Fruit fly (Drosophila melanogaster) whole organism, adult: ENCODE measurements around the gene PDZ-GEF.
A peak's percentile ranks its signal among the peaks of the same experiment; 100 is the strongest.

Experiments used
- CG11617 ChIP-seq: fragments of 200-800 bp; sonication (Bioruptor generic); optimal IDR thresholded peaks from 2 replicates; lab custom pipeline; 2017; ENCODE audit warnings: mild to moderate bottlenecking, missing biosample characterization, missing genetic modification reagents, missing genetic modification characterization
- CG12768 ChIP-seq: fragments of 200-800 bp; sonication (Bioruptor generic); optimal IDR thresholded peaks from 2 replicates; lab custom pipeline; 2017; ENCODE audit warnings: missing biosample characterization, missing genetic modification characterization, mild to moderate bottlenecking, moderate library complexity, missing genetic modification reagents
- CG14711 ChIP-seq: fragments of 200-800 bp; sonication (Bioruptor generic); optimal IDR thresholded peaks from 2 replicates; lab custom pipeline; 2018; ENCODE audit warnings: missing biosample characterization, mild to moderate bottlenecking, missing genetic modification characterization, moderate library complexity
- CG1620 ChIP-seq: fragments of 200-800 bp; sonication (Bioruptor generic); optimal IDR thresholded peaks from 2 replicates; lab custom pipeline; 2016; ENCODE audit warnings: missing biosample characterization, missing genetic modification characterization
- CG33017 ChIP-seq: fragments of 200-800 bp; sonication (Bioruptor generic); optimal IDR thresholded peaks from 2 replicates; lab custom pipeline; 2018; ENCODE audit warnings: missing biosample characterization, mild to moderate bottlenecking, missing genetic modification characterization, moderate library complexity
- CG5204 ChIP-seq: fragments of 200-800 bp; sonication (Bioruptor generic); optimal IDR thresholded peaks from 2 replicates; lab custom pipeline; 2016; ENCODE audit warnings: missing biosample characterization, missing genetic modification characterization
- CG7045 ChIP-seq: fragments of 200-800 bp; sonication (Bioruptor generic); optimal IDR thresholded peaks from 2 replicates; lab custom pipeline; 2017; ENCODE audit warnings: missing biosample characterization, mild to moderate bottlenecking, missing genetic modification characterization
- CG7101 ChIP-seq: fragments of 200-800 bp; sonication (Bioruptor generic); optimal IDR thresholded peaks from 2 replicates; lab custom pipeline; 2018; ENCODE audit warnings: missing biosample characterization, mild to moderate bottlenecking, missing genetic modification characterization, moderate library complexity
- Clk ChIP-seq: fragments of 200-800 bp; sonication (Bioruptor generic); optimal IDR thresholded peaks from 2 replicates; lab custom pipeline; 2017; ENCODE audit warnings: missing biosample characterization, missing genetic modification characterization
- Crg-1 ChIP-seq: fragments of 200-800 bp; sonication (Bioruptor generic); optimal IDR thresholded peaks from 2 replicates; lab custom pipeline; 2016; ENCODE audit warnings: missing biosample characterization, missing genetic modification characterization
- Hr96 ChIP-seq: fragments of 200-800 bp; sonication (Bioruptor generic); optimal IDR thresholded peaks from 2 replicates; lab custom pipeline; 2016; ENCODE audit warnings: missing biosample characterization, missing genetic modification characterization
- Mnt ChIP-seq: fragments of 200-800 bp; sonication (Bioruptor generic); optimal IDR thresholded peaks from 2 replicates; lab custom pipeline; 2016; ENCODE audit warnings: missing biosample characterization, mild to moderate bottlenecking, missing genetic modification characterization
- bab1 ChIP-seq: fragments of 200-800 bp; sonication (Bioruptor generic); optimal IDR thresholded peaks from 3 replicates; lab custom pipeline; 2019; ENCODE audit warnings: missing biosample characterization, mild to moderate bottlenecking, missing genetic modification characterization, moderate library complexity
- cic ChIP-seq: fragments of 200-800 bp; sonication (Bioruptor generic); optimal IDR thresholded peaks from 2 replicates; lab custom pipeline; 2017; ENCODE audit warnings: missing biosample characterization, mild to moderate bottlenecking, missing genetic modification characterization, moderate library complexity
- cnc ChIP-seq, 2 experiments: fragments of >200 bp; optimal IDR thresholded peaks; 2 replicates each; lab custom pipeline; 2017
- kay ChIP-seq: fragments of 200-800 bp; sonication (Bioruptor generic); peaks from one replicate; lab custom pipeline; 2016; ENCODE audit warnings: missing biosample characterization, missing genetic modification characterization, borderline replicate concordance
- ovo ChIP-seq: fragments of 200-800 bp; sonication (Bioruptor generic); optimal IDR thresholded peaks from 2 replicates; lab custom pipeline; 2016; ENCODE audit warnings: missing biosample characterization, missing genetic modification characterization
- pad ChIP-seq: fragments of 200-800 bp; sonication (Bioruptor generic); optimal IDR thresholded peaks from 3 replicates; lab custom pipeline; 2017; ENCODE audit warnings: missing biosample characterization, missing genetic modification characterization, mild to moderate bottlenecking, moderate library complexity, missing genetic modification reagents
- tj ChIP-seq: fragments of 200-800 bp; sonication (Bioruptor generic); optimal IDR thresholded peaks from 3 replicates; lab custom pipeline; 2017; ENCODE audit warnings: missing biosample characterization, mild to moderate bottlenecking, missing genetic modification characterization, moderate library complexity
- toe ChIP-seq: fragments of 200-800 bp; sonication (Bioruptor generic); optimal IDR thresholded peaks from 2 replicates; lab custom pipeline; 2016; ENCODE audit warnings: missing biosample characterization, missing genetic modification characterization

PDZ-GEF gene

dm6 chr2L:6323536-6324385 is at the start of gene PDZ-GEF:
TSS of gene PDZ-GEF (plus strand) at chr2L:6323767.
- TF ChIP-seq CG12768 (GFP tag; lab: Kevin White, UChicago), result no peak
- no peak for TF ChIP-seq bab1
- no peak for TF ChIP-seq tj (GFP tag; lab: Kevin White, UChicago)
- TF ChIP-seq CG11617 (GFP tag; lab: Kevin White, UChicago), result no peak
- no peak for TF ChIP-seq pad (GFP tag; lab: Kevin White, UChicago)
- TF ChIP-seq CG7101 (tag; lab: Kevin White, UChicago), result peak; percentile 34
- no peak for TF ChIP-seq CG7045 (GFP tag; lab: Kevin White, UChicago)
- TF ChIP-seq ovo (GFP tag; lab: Kevin White, UChicago), result no peak
- no peak for TF ChIP-seq CG5204 (GFP tag; lab: Kevin White, UChicago)
- no peak for TF ChIP-seq Hr96 (GFP tag; lab: Kevin White, UChicago)
- no peak for TF ChIP-seq Crg-1
- no peak for TF ChIP-seq Clk (GFP tag; lab: Kevin White, UChicago)
- peak; percentile 54 for TF ChIP-seq CG1620 (GFP tag; lab: Kevin White, UChicago)
- TF ChIP-seq Mnt (GFP tag; lab: Kevin White, UChicago), result no peak
- no peak for TF ChIP-seq cic (GFP tag; lab: Kevin White, UChicago)
- no peak for TF ChIP-seq CG33017 (tag; lab: Kevin White, UChicago)
- TF ChIP-seq CG14711 (tag; lab: Kevin White, UChicago), result peak; percentile 28
- TF ChIP-seq cnc (optimal IDR thresholded peaks at IDR 0.05; lab: Kevin White, UChicago), result no peak

dm6 chr2L:6273963-6274834 is 49.4 kb upstream of the PDZ-GEF start:
- TF ChIP-seq cic (GFP tag; lab: Kevin White, UChicago), result no peak
- no peak for TF ChIP-seq pad (GFP tag; lab: Kevin White, UChicago)
- no peak for TF ChIP-seq kay (GFP tag; lab: Kevin White, UChicago)
- TF ChIP-seq CG33017 (tag; lab: Kevin White, UChicago), result no peak
- TF ChIP-seq CG14711 (tag; lab: Kevin White, UChicago), result no peak
- TF ChIP-seq Crg-1, result no peak

dm6 chr2L:6275981-6276380 is 47.6 kb upstream of the PDZ-GEF start:
- TF ChIP-seq kay (GFP tag; lab: Kevin White, UChicago), result no peak
- TF ChIP-seq Clk (GFP tag; lab: Kevin White, UChicago), result no peak
- TF ChIP-seq Hr96 (GFP tag; lab: Kevin White, UChicago), result no peak
- TF ChIP-seq CG7101 (tag; lab: Kevin White, UChicago), result no peak
- no peak for TF ChIP-seq CG1620 (GFP tag; lab: Kevin White, UChicago)
- no peak for TF ChIP-seq tj (GFP tag; lab: Kevin White, UChicago)
- TF ChIP-seq CG33017 (tag; lab: Kevin White, UChicago), result no peak
- no peak for TF ChIP-seq CG14711 (tag; lab: Kevin White, UChicago)
- TF ChIP-seq bab1, result no peak

- TF ChIP-seq CG33017 (tag; lab: Kevin White, UChicago), result no peak
- TF ChIP-seq CG5204 (GFP tag; lab: Kevin White, UChicago), result peak; percentile 15
These were observed 46.8 kb upstream of the PDZ-GEF start for dm6 chr2L:6276815-6277214.

- TF ChIP-seq cic (GFP tag; lab: Kevin White, UChicago) (no peak), CG7045 (GFP tag; lab: Kevin White, UChicago) (no peak), kay (GFP tag; lab: Kevin White, UChicago) (peak; percentile 26), Mnt (GFP tag; lab: Kevin White, UChicago) (no peak)
These were observed 43.2 kb upstream of the PDZ-GEF start for dm6 chr2L:6280328-6280727.

- no peak for TF ChIP-seq Clk (GFP tag; lab: Kevin White, UChicago)
- TF ChIP-seq CG7101 (tag; lab: Kevin White, UChicago), result no peak
- no peak for TF ChIP-seq tj (GFP tag; lab: Kevin White, UChicago)
- TF ChIP-seq Crg-1, result no peak
- no peak for TF ChIP-seq kay (GFP tag; lab: Kevin White, UChicago)
- TF ChIP-seq CG1620 (GFP tag; lab: Kevin White, UChicago), result no peak
- TF ChIP-seq bab1, result no peak
- no peak for TF ChIP-seq CG12768 (GFP tag; lab: Kevin White, UChicago)
- no peak for TF ChIP-seq ovo (GFP tag; lab: Kevin White, UChicago)
- no peak for TF ChIP-seq Hr96 (GFP tag; lab: Kevin White, UChicago)
- TF ChIP-seq CG5204 (GFP tag; lab: Kevin White, UChicago), result no peak
- no peak for TF ChIP-seq CG14711 (tag; lab: Kevin White, UChicago)
- no peak for TF ChIP-seq toe
- TF ChIP-seq CG33017 (tag; lab: Kevin White, UChicago), result no peak
These were observed 40.2 kb upstream of the PDZ-GEF start for dm6 chr2L:6283376-6283775.
